4 fruit fly cellular contexts compared by ENCODE assay signal in genomic region chr3L:1348248-1348647, dm6.
TF ChIP-seq lines count a peak whose summit lies in the region.

No protein-coding gene starts in this region.

- no peak for TF ChIP-seq CTCF in whole organism, embryonic (GFP tag; optimal IDR thresholded peaks at IDR 0.05; lab: Kevin White, UChicago)

TF ChIP-seq in whole organism, embryonic, 481 proteins besides CTCF, POLR2A, EP300 and RAD21 (continues in another document):
- TF ChIP-seq Chrac-16 (GFP tag; optimal IDR thresholded peaks at IDR 0.05; lab: Kevin White, UChicago) (no peak), nom (GFP tag; optimal IDR thresholded peaks at IDR 0.05; lab: Kevin White, UChicago) (peak; percentile 1), BtbVII (GFP tag; optimal IDR thresholded peaks at IDR 0.05; lab: Kevin White, UChicago) (no peak), CG1603 (tag; optimal IDR thresholded peaks at IDR 0.05; lab: Kevin White, UChicago) (peak; percentile 23), Med (GFP tag; lab: Kevin White, UChicago) (peak; percentile 77), Ets65A (GFP tag; lab: Kevin White, UChicago) (peak; percentile 89), B-H1 (GFP tag; IDR thresholded peaks at IDR 0.05; lab: Robert Waterston, UW) (no peak), sens (GFP tag; lab: Kevin White, UChicago) (peak; percentile 74), zfh1 (GFP tag; IDR thresholded peaks at IDR 0.05; lab: Robert Waterston, UW) (0 out of 3 replicates have a peak, but pooled peaks have one; percentile 23), Antp (GFP tag; optimal IDR thresholded peaks at IDR 0.05; lab: Kevin White, UChicago) (peak; percentile 9), CG17361 (GFP tag; IDR thresholded peaks at IDR 0.05; lab: Robert Waterston, UW) (no peak), fd96Cb (tag; optimal IDR thresholded peaks at IDR 0.05; lab: Kevin White, UChicago) (no peak), lov (optimal IDR thresholded peaks at IDR 0.05; lab: Kevin White, UChicago) (no peak), lov (GFP tag; IDR thresholded peaks at IDR 0.05; lab: Robert Waterston, UW) (no peak), CG13775 (GFP tag; optimal IDR thresholded peaks at IDR 0.05; lab: Kevin White, UChicago) (no peak), Bdp1 (GFP tag; optimal IDR thresholded peaks at IDR 0.05; lab: Kevin White, UChicago) (no peak), Trl (optimal IDR thresholded peaks at IDR 0.05; lab: Kevin White, UChicago) (no peak), Trl (GFP tag; optimal IDR thresholded peaks at IDR 0.05; lab: Kevin White, UChicago) (no peak), insv (GFP tag; optimal IDR thresholded peaks at IDR 0.05; lab: Kevin White, UChicago) (no peak), Gsc (GFP tag; IDR thresholded peaks at IDR 0.05; lab: Robert Waterston, UW) (0 out of 2 replicates have a peak, but pooled peaks have one; percentile 28), CG18011 (GFP tag; optimal IDR thresholded peaks at IDR 0.05; lab: Kevin White, UChicago) (no peak), pb (GFP tag; optimal IDR thresholded peaks at IDR 0.05; lab: Kevin White, UChicago) (no peak), Dip3 (GFP tag; optimal IDR thresholded peaks at IDR 0.05; lab: Kevin White, UChicago) (no peak), CG10959 (GFP tag; IDR thresholded peaks at IDR 0.05; lab: Robert Waterston, UW) (no peak)

TF ChIP-seq in whole organism, prepupa, 60 proteins besides CTCF, POLR2A, EP300 and RAD21 (continues in another document):
- TF ChIP-seq CG1621 (tag; optimal IDR thresholded peaks at IDR 0.05; lab: Kevin White, UChicago) (peak; percentile 80), CG4318 (GFP tag; optimal IDR thresholded peaks at IDR 0.05; lab: Kevin White, UChicago) (no peak), pdm3 (GFP tag; optimal IDR thresholded peaks at IDR 0.05; lab: Kevin White, UChicago) (peak; percentile 85), acj6 (GFP tag; optimal IDR thresholded peaks at IDR 0.05; lab: Kevin White, UChicago) (peak; percentile 82), CG31627 (GFP tag; optimal IDR thresholded peaks at IDR 0.05; lab: Kevin White, UChicago) (peak; percentile 82), CG3032 (tag; optimal IDR thresholded peaks at IDR 0.05; lab: Kevin White, UChicago) (peak; percentile 74), svp (GFP tag; lab: Kevin White, UChicago) (peak; percentile 86), CG10631 (GFP tag; optimal IDR thresholded peaks at IDR 0.05; lab: Kevin White, UChicago) (peak; percentile 71), Lpt (GFP tag; optimal IDR thresholded peaks at IDR 0.05; lab: Kevin White, UChicago) (peak; percentile 73), CG8319 (GFP tag; optimal IDR thresholded peaks at IDR 0.05; lab: Kevin White, UChicago) (peak; percentile 69), Sox102F (GFP tag; optimal IDR thresholded peaks at IDR 0.05; lab: Kevin White, UChicago) (no peak), eg (GFP tag; IDR thresholded peaks at IDR 0.05; lab: Robert Waterston, UW) (peak; percentile 85), CG8119 (GFP tag; IDR thresholded peaks at IDR 0.05; lab: Robert Waterston, UW) (peak; percentile 81), Eip78C (GFP tag; lab: Kevin White, UChicago) (peak; percentile 92), dsx (GFP tag; optimal IDR thresholded peaks at IDR 0.05; lab: Kevin White, UChicago; ENCODE audit: poor library complexity, severe bottlenecking) (peak; percentile 70), CG16779 (tag; optimal IDR thresholded peaks at IDR 0.05; lab: Kevin White, UChicago) (no peak), Eip75B (GFP tag; optimal IDR thresholded peaks at IDR 0.05; lab: Kevin White, UChicago) (peak; percentile 81), fd85E (GFP tag; optimal IDR thresholded peaks at IDR 0.05; lab: Kevin White, UChicago) (no peak), fd59A (GFP tag; optimal IDR thresholded peaks at IDR 0.05; lab: Kevin White, UChicago) (peak; percentile 73), Smox (GFP tag; optimal IDR thresholded peaks at IDR 0.05; lab: Kevin White, UChicago) (no peak), OdsH (GFP tag; optimal IDR thresholded peaks at IDR 0.05; lab: Kevin White, UChicago) (peak; percentile 85), Hr4 (GFP tag; optimal IDR thresholded peaks at IDR 0.05; lab: Kevin White, UChicago) (peak; percentile 89), lz (GFP tag; optimal IDR thresholded peaks at IDR 0.05; lab: Kevin White, UChicago) (peak; percentile 78), cyc (GFP tag; optimal IDR thresholded peaks at IDR 0.05; lab: Kevin White, UChicago) (peak; percentile 78)

TF ChIP-seq in whole organism, pupa, 21 proteins besides CTCF, POLR2A, EP300 and RAD21:
- peak; percentile 72 for TF ChIP-seq Snoo (tag; optimal IDR thresholded peaks at IDR 0.05; lab: Kevin White, UChicago)
- peak; percentile 73 for TF ChIP-seq CG8159 (tag; optimal IDR thresholded peaks at IDR 0.05; lab: Kevin White, UChicago)
- TF ChIP-seq Pif1B (GFP tag; optimal IDR thresholded peaks at IDR 0.05; lab: Kevin White, UChicago), result peak; percentile 63
- peak; percentile 87 for TF ChIP-seq CG4496 (GFP tag; IDR thresholded peaks at IDR 0.05; lab: Robert Waterston, UW)
- TF ChIP-seq EcR (GFP tag; optimal IDR thresholded peaks at IDR 0.05; lab: Kevin White, UChicago), result peak; percentile 36
- TF ChIP-seq CG12605 (GFP tag; IDR thresholded peaks at IDR 0.05; lab: Robert Waterston, UW), result peak; percentile 75
- peak; percentile 68 for TF ChIP-seq CG17806 (tag; optimal IDR thresholded peaks at IDR 0.05; lab: Kevin White, UChicago)
- TF ChIP-seq Ets98B (GFP tag; IDR thresholded peaks at IDR 0.05; lab: Robert Waterston, UW), result peak; percentile 91
- no peak for TF ChIP-seq D1 (tag; optimal IDR thresholded peaks at IDR 0.05; lab: Kevin White, UChicago)
- peak; percentile 78 for TF ChIP-seq CG34367 (tag; optimal IDR thresholded peaks at IDR 0.05; lab: Kevin White, UChicago)
- no peak for TF ChIP-seq CG10348 (GFP tag; IDR thresholded peaks at IDR 0.05; lab: Robert Waterston, UW)
- TF ChIP-seq CG32121 (GFP tag; IDR thresholded peaks at IDR 0.05; lab: Robert Waterston, UW), result peak; percentile 81
- TF ChIP-seq CG9948 (tag; optimal IDR thresholded peaks at IDR 0.05; lab: Kevin White, UChicago), result peak; percentile 75
- TF ChIP-seq CG14655 (GFP tag; optimal IDR thresholded peaks at IDR 0.05; lab: Kevin White, UChicago), result no peak
- TF ChIP-seq CG13204 (GFP tag; optimal IDR thresholded peaks at IDR 0.05; lab: Kevin White, UChicago), result no peak
- peak; percentile 92 for TF ChIP-seq fd96Ca (GFP tag; IDR thresholded peaks at IDR 0.05; lab: Robert Waterston, UW)
- peak; percentile 64 for TF ChIP-seq gl (tag; optimal IDR thresholded peaks at IDR 0.05; lab: Kevin White, UChicago)
- TF ChIP-seq rn (GFP tag; IDR thresholded peaks at IDR 0.05; lab: Robert Waterston, UW), result peak; percentile 68
- TF ChIP-seq CG15710 (tag; optimal IDR thresholded peaks at IDR 0.05; lab: Kevin White, UChicago), result peak; percentile 83
- peak; percentile 79 for TF ChIP-seq CG8301 (tag; optimal IDR thresholded peaks at IDR 0.05; lab: Kevin White, UChicago)
- TF ChIP-seq Pif1A (GFP tag; optimal IDR thresholded peaks at IDR 0.05; lab: Kevin White, UChicago), result no peak

TF ChIP-seq in whole organism, wandering third instar larva, 38 proteins besides CTCF, POLR2A, EP300 and RAD21:
- TF ChIP-seq ey (GFP tag; optimal IDR thresholded peaks at IDR 0.05; lab: Kevin White, UChicago) (peak; percentile 66), pan (optimal IDR thresholded peaks at IDR 0.05; lab: Kevin White, UChicago) (no peak), OdsH (GFP tag; optimal IDR thresholded peaks at IDR 0.05; lab: Kevin White, UChicago) (peak; percentile 21), Hnf4 (GFP tag; optimal IDR thresholded peaks at IDR 0.05; lab: Kevin White, UChicago) (no peak), HLH106 (tag; optimal IDR thresholded peaks at IDR 0.05; lab: Kevin White, UChicago) (peak; percentile 32), dsf (GFP tag; optimal IDR thresholded peaks at IDR 0.05; lab: Kevin White, UChicago; ENCODE audit: borderline replicate concordance) (no peak), fru (GFP tag; optimal IDR thresholded peaks at IDR 0.05; lab: Kevin White, UChicago) (peak; percentile 58), foxo (GFP tag; optimal IDR thresholded peaks at IDR 0.05; lab: Kevin White, UChicago) (peak in 1 of 2 experiments; percentile 62), br (GFP tag; optimal IDR thresholded peaks at IDR 0.05; lab: Kevin White, UChicago) (peak; percentile 34), Sp1 (GFP tag; optimal IDR thresholded peaks at IDR 0.05; lab: Kevin White, UChicago) (peak; percentile 29), Abd-B (GFP tag; optimal IDR thresholded peaks at IDR 0.05; lab: Kevin White, UChicago) (no peak), GATAd (GFP tag; optimal IDR thresholded peaks at IDR 0.05; lab: Kevin White, UChicago) (no peak), lola (GFP tag; optimal IDR thresholded peaks at IDR 0.05; lab: Kevin White, UChicago) (no peak), Dif (GFP tag; optimal IDR thresholded peaks at IDR 0.05; lab: Kevin White, UChicago; ENCODE audit: partially characterized antibody) (no peak), h (GFP tag; optimal IDR thresholded peaks at IDR 0.05; lab: Kevin White, UChicago) (peak; percentile 49), Jra (GFP tag; optimal IDR thresholded peaks at IDR 0.05; lab: Kevin White, UChicago) (no peak), dl (GFP tag; optimal IDR thresholded peaks at IDR 0.05; lab: Kevin White, UChicago; ENCODE audit: insufficient read depth in 1 of 2, partially characterized antibody in 2 of 2) (no peak), CG9705 (GFP tag; optimal IDR thresholded peaks at IDR 0.05; lab: Kevin White, UChicago) (no peak), Mio (GFP tag; optimal IDR thresholded peaks at IDR 0.05; lab: Kevin White, UChicago) (no peak), Hr83 (GFP tag; optimal IDR thresholded peaks at IDR 0.05; lab: Kevin White, UChicago; ENCODE audit: poor library complexity, severe bottlenecking) (no peak), brk (GFP tag; optimal IDR thresholded peaks at IDR 0.05; lab: Kevin White, UChicago) (no peak), tai (GFP tag; optimal IDR thresholded peaks at IDR 0.05; lab: Kevin White, UChicago) (no peak), rgr (GFP tag; optimal IDR thresholded peaks at IDR 0.05; lab: Kevin White, UChicago) (peak; percentile 38), psq (GFP tag; optimal IDR thresholded peaks at IDR 0.05; lab: Kevin White, UChicago) (peak; percentile 9)

Comparison
In these comparisons a context has a peak if more than half of its experiments do, and no peak if none do; other contexts are left out.
1. Of the 7 proteins assayed by ChIP-seq in both whole organism, embryonic and whole organism, prepupa: peak only in whole organism, embryonic: none; only in whole organism, prepupa: CG6854, Gug, Hr39 and Lpt; in both: none; in neither: 3.